Fruit fly (Drosophila melanogaster) whole organism, wandering third instar larva: Measurements from ENCODE around the gene Tasp1.
A peak's percentile ranks its signal among the peaks of the same experiment; 100 is the strongest.

Experiments used
- Abd-B ChIP-seq: fragments of >200 bp; optimal IDR thresholded peaks from 2 replicates; lab custom pipeline; 2017; ENCODE audit warnings: missing biosample characterization, missing genetic modification characterization
- CG32264 ChIP-seq: fragments of 200-800 bp; sonication (Bioruptor generic); optimal IDR thresholded peaks from 2 replicates; lab custom pipeline; 2016; ENCODE audit warnings: missing biosample characterization, missing genetic modification characterization
- CG9705 ChIP-seq: fragments of 200-800 bp; sonication (Bioruptor generic); optimal IDR thresholded peaks from 2 replicates; lab custom pipeline; 2018; ENCODE audit warnings: missing biosample characterization, mild to moderate bottlenecking, missing genetic modification characterization
- CrebA ChIP-seq: fragments of 200-800 bp; sonication (Bioruptor generic); optimal IDR thresholded peaks from 2 replicates; lab custom pipeline; 2016; ENCODE audit warnings: missing biosample characterization, mild to moderate bottlenecking, missing genetic modification characterization, borderline replicate concordance
- Dfd ChIP-seq: fragments of >200 bp; optimal IDR thresholded peaks from 2 replicates; lab custom pipeline; 2017; ENCODE audit warnings: missing biosample characterization, missing genetic modification characterization
- Dif ChIP-seq: fragments of 200-275, 200-300 bp; sonication (Bioruptor generic); optimal IDR thresholded peaks from 2 replicates; lab custom pipeline; 2018; ENCODE audit warnings: missing biosample characterization, missing genetic modification characterization; ENCODE audit not compliant: partially characterized antibody
- GATAd ChIP-seq: sonication (Bioruptor generic); optimal IDR thresholded peaks from 2 replicates; lab custom pipeline; 2016; ENCODE audit warnings: missing biosample characterization, missing genetic modification characterization
- HLH106 ChIP-seq: fragments of 200-800 bp; optimal IDR thresholded peaks from 3 replicates; lab custom pipeline; 2019; ENCODE audit warnings: missing biosample characterization, mild to moderate bottlenecking, missing genetic modification characterization, moderate library complexity
- Hnf4 ChIP-seq: fragments of 200-800 bp; sonication (Bioruptor generic); optimal IDR thresholded peaks from 2 replicates; lab custom pipeline; 2016; ENCODE audit warnings: missing biosample characterization, mild to moderate bottlenecking, missing genetic modification characterization
- Hr78 ChIP-seq: fragments of >200 bp; optimal IDR thresholded peaks from 2 replicates; lab custom pipeline; 2017; ENCODE audit warnings: missing biosample characterization, missing genetic modification characterization
- Hr83 ChIP-seq: fragments of 200-300 bp; sonication (Bioruptor generic); optimal IDR thresholded peaks from 2 replicates; lab custom pipeline; 2016; ENCODE audit warnings: missing biosample characterization, mild to moderate bottlenecking, missing genetic modification characterization, moderate library complexity; ENCODE audit not compliant: poor library complexity, severe bottlenecking
- Jra ChIP-seq: sonication (Bioruptor generic); optimal IDR thresholded peaks from 2 replicates; lab custom pipeline; 2016; ENCODE audit warnings: missing biosample characterization, missing genetic modification characterization
- Mio ChIP-seq: sonication (Bioruptor generic); optimal IDR thresholded peaks from 2 replicates; lab custom pipeline; 2016; ENCODE audit warnings: missing biosample characterization, missing genetic modification characterization
- Myc ChIP-seq: fragments of >200 bp; optimal IDR thresholded peaks from 2 replicates; lab custom pipeline; 2017
- N ChIP-seq: fragments of >200 bp; optimal IDR thresholded peaks from 2 replicates; lab custom pipeline; 2018; ENCODE audit warnings: missing biosample characterization, missing external identifiers, missing genetic modification characterization
- OdsH ChIP-seq: fragments of 200-800 bp; sonication (Bioruptor generic); optimal IDR thresholded peaks from 2 replicates; lab custom pipeline; 2016; ENCODE audit warnings: missing biosample characterization, mild to moderate bottlenecking, missing genetic modification characterization
- Rel ChIP-seq, 2 experiments: fragments of 200-800 bp; sonication (Bioruptor generic) in 1 of 2; optimal IDR thresholded peaks; 2 replicates in 1 of 2; 3 replicates in 1 of 2; lab custom pipeline; 2016 to 2019; ENCODE audit warnings: mild to moderate bottlenecking in 2 of 2, missing biosample characterization in 2 of 2, missing genetic modification characterization in 2 of 2, moderate library complexity in 1 of 2
- Sp1 ChIP-seq: fragments of 200-800 bp; sonication (Bioruptor generic); optimal IDR thresholded peaks from 3 replicates; lab custom pipeline; 2019; ENCODE audit warnings: missing biosample characterization, mild to moderate bottlenecking, missing genetic modification characterization, moderate library complexity
- Vsx2 ChIP-seq: fragments of 200-300, 225-300 bp; sonication (Bioruptor generic); optimal IDR thresholded peaks from 2 replicates; lab custom pipeline; 2018; ENCODE audit warnings: missing biosample characterization, missing genetic modification characterization; ENCODE audit not compliant: partially characterized antibody
- br ChIP-seq: fragments of 200-800 bp; sonication (Bioruptor generic); optimal IDR thresholded peaks from 2 replicates; lab custom pipeline; 2016; ENCODE audit warnings: missing biosample characterization, missing genetic modification characterization
- brk ChIP-seq: fragments of 200-800 bp; sonication (Bioruptor generic); optimal IDR thresholded peaks from 2 replicates; lab custom pipeline; 2016; ENCODE audit warnings: missing biosample characterization, mild to moderate bottlenecking, missing genetic modification characterization
- dl ChIP-seq, 2 experiments: fragments of 175-275, 200-275 bp in 1 of 2; fragments of 200-275 bp in 1 of 2; sonication (Bioruptor generic); optimal IDR thresholded peaks; lab custom pipeline; 2018; ENCODE audit warnings: mild to moderate bottlenecking in 2 of 2, missing biosample characterization in 2 of 2, missing genetic modification characterization in 2 of 2, moderate library complexity in 2 of 2; ENCODE audit not compliant: partially characterized antibody in 2 of 2, insufficient read depth in 1 of 2
- dmrt93B ChIP-seq: fragments of 200-800 bp; sonication (Bioruptor generic); optimal IDR thresholded peaks from 2 replicates; lab custom pipeline; 2018; ENCODE audit warnings: missing biosample characterization, mild to moderate bottlenecking, missing genetic modification characterization
- dsf ChIP-seq: sonication (Bioruptor generic); optimal IDR thresholded peaks from 2 replicates; lab custom pipeline; 2016; ENCODE audit warnings: missing biosample characterization, missing genetic modification characterization, borderline replicate concordance
- ey ChIP-seq: fragments of 200-800 bp; sonication (Bioruptor generic); optimal IDR thresholded peaks from 2 replicates; lab custom pipeline; 2016; ENCODE audit warnings: missing biosample characterization, missing genetic modification characterization
- foxo ChIP-seq, 2 experiments: fragments of 200-800 bp; sonication (Bioruptor generic); optimal IDR thresholded peaks; 2 replicates in 1 of 2; 3 replicates in 1 of 2; lab custom pipeline; 2016 to 2017; ENCODE audit warnings: missing biosample characterization in 2 of 2, missing genetic modification characterization in 2 of 2
- fru ChIP-seq: fragments of 200-800 bp; sonication (Bioruptor generic); optimal IDR thresholded peaks from 3 replicates; lab custom pipeline; 2016; ENCODE audit warnings: missing biosample characterization, mild to moderate bottlenecking, missing genetic modification characterization
- h ChIP-seq: fragments of 200-800 bp; sonication (Bioruptor generic); optimal IDR thresholded peaks from 3 replicates; lab custom pipeline; 2016; ENCODE audit warnings: missing biosample characterization, mild to moderate bottlenecking, missing genetic modification characterization
- jim ChIP-seq: fragments of 175-275, 200-325 bp; sonication (Bioruptor generic); optimal IDR thresholded peaks from 2 replicates; lab custom pipeline; 2016; ENCODE audit warnings: missing biosample characterization, mild to moderate bottlenecking, missing genetic modification characterization
- lola ChIP-seq: fragments of >200 bp; optimal IDR thresholded peaks from 2 replicates; lab custom pipeline; 2017; ENCODE audit warnings: missing biosample characterization, missing genetic modification characterization
- pan ChIP-seq: fragments of >200 bp; optimal IDR thresholded peaks from 2 replicates; lab custom pipeline; 2017
- psq ChIP-seq: fragments of 200-800 bp; sonication (Bioruptor generic); optimal IDR thresholded peaks from 3 replicates; lab custom pipeline; 2017; ENCODE audit warnings: missing biosample characterization, mild to moderate bottlenecking, missing genetic modification characterization, moderate library complexity
- rgr ChIP-seq: fragments of 200-800 bp; sonication (Bioruptor generic); optimal IDR thresholded peaks from 3 replicates; lab custom pipeline; 2016; ENCODE audit warnings: missing biosample characterization, mild to moderate bottlenecking, missing genetic modification characterization
- sage ChIP-seq: fragments of 200-800 bp; sonication (Bioruptor generic); optimal IDR thresholded peaks from 2 replicates; lab custom pipeline; 2016; ENCODE audit warnings: missing biosample characterization, mild to moderate bottlenecking, missing genetic modification characterization
- sv ChIP-seq: fragments of 200-800 bp; sonication (Bioruptor generic); optimal IDR thresholded peaks from 3 replicates; lab custom pipeline; 2016; ENCODE audit warnings: missing biosample characterization, missing genetic modification characterization
- tai ChIP-seq: sonication (Bioruptor generic); optimal IDR thresholded peaks from 2 replicates; lab custom pipeline; 2016; ENCODE audit warnings: missing biosample characterization, missing genetic modification characterization
- usp ChIP-seq: fragments of >200 bp; optimal IDR thresholded peaks from 2 replicates; lab custom pipeline; 2017; ENCODE audit warnings: missing biosample characterization, missing genetic modification characterization
- woc ChIP-seq: sonication (Bioruptor generic); optimal IDR thresholded peaks from 2 replicates; lab custom pipeline; 2016; ENCODE audit warnings: missing biosample characterization, mild to moderate bottlenecking, missing genetic modification characterization

The Tasp1 gene

DNA sequence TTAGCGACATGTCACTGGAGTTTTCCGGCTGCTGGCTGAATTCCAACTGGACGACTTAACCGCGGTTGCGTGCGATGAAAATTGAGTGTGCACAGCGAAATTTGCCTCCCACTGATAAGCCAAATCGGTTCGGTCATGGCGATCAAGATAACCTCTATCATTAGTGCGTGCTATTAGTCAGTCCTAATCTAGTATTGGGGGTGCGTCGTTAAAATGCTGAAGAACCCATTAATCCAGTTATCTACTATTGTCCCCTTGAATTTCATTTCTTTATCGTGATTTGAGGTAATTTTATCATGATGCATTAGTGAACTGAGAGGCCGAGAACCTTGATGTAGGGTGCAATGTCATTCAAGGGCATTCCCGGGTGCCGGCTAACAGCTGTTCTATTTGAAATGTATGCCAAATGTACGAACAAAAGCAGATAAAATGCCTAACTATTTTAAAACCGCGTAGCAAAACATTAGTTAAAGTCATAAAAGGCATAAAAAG is 41.2 kb upstream of the Tasp1 start, which contains the start of gene Pgm1:
Pgm1 (minus strand) TSS at position 51 of the 492 bp plus-strand sequence.
- no peak for TF ChIP-seq dmrt93B (GFP tag; lab: Kevin White, UChicago)
- peak; percentile 94 for TF ChIP-seq h (GFP tag; lab: Kevin White, UChicago)
- TF ChIP-seq woc: peak; percentile 96
- peak; percentile 76 for TF ChIP-seq CG9705
- peak; percentile 79 for TF ChIP-seq sv (GFP tag; lab: Kevin White, UChicago)
- TF ChIP-seq jim (GFP tag; lab: Kevin White, UChicago): no peak
- no peak for TF ChIP-seq Dfd (GFP tag; lab: Kevin White, UChicago)
- peak; percentile 94 for TF ChIP-seq br (GFP tag; lab: Kevin White, UChicago)
- peak; percentile 90 for TF ChIP-seq Sp1 (GFP tag; lab: Kevin White, UChicago)
- no peak for TF ChIP-seq N (GFP tag; lab: Kevin White, UChicago)
- TF ChIP-seq Myc (lab: Kevin White, UChicago): peak; percentile 85
- TF ChIP-seq dsf (GFP tag; lab: Kevin White, UChicago): no peak
- TF ChIP-seq rgr: peak; percentile 94
- no peak for TF ChIP-seq tai (GFP tag; lab: Kevin White, UChicago)
- no peak for TF ChIP-seq sage (GFP tag; lab: Kevin White, UChicago)
- TF ChIP-seq Dif (GFP tag; lab: Kevin White, UChicago): no peak
- peak; percentile 79 for TF ChIP-seq psq (GFP tag; lab: Kevin White, UChicago)
- no peak for TF ChIP-seq dl (GFP tag; optimal IDR thresholded peaks at IDR 0.05; lab: Kevin White, UChicago; ENCODE audit: insufficient read depth in 1 of 2, partially characterized antibody in 2 of 2)
- no peak for TF ChIP-seq Abd-B (GFP tag; lab: Kevin White, UChicago)
- TF ChIP-seq GATAd (GFP tag; lab: Kevin White, UChicago): no peak
- peak; percentile 93 for TF ChIP-seq ey (GFP tag; lab: Kevin White, UChicago)
- TF ChIP-seq CrebA: no peak
- no peak for TF ChIP-seq pan (lab: Kevin White, UChicago)
- no peak for TF ChIP-seq usp (GFP tag; lab: Kevin White, UChicago)
- peak; percentile 50 for TF ChIP-seq Rel (GFP tag; optimal IDR thresholded peaks at IDR 0.05; lab: Kevin White, UChicago)
- peak; percentile 77 for TF ChIP-seq Rel (tag; optimal IDR thresholded peaks at IDR 0.05; lab: Kevin White, UChicago)
- TF ChIP-seq Mio (GFP tag; lab: Kevin White, UChicago): peak; percentile 43
- TF ChIP-seq HLH106 (tag; lab: Kevin White, UChicago): peak; percentile 88
- TF ChIP-seq Jra (GFP tag; lab: Kevin White, UChicago): peak; percentile 82
- peak; percentile 93 for TF ChIP-seq OdsH
- TF ChIP-seq foxo (GFP tag; optimal IDR thresholded peaks at IDR 0.05; lab: Kevin White, UChicago): peak; percentile 55 to 94
- no peak for TF ChIP-seq Vsx2
- TF ChIP-seq Hr78 (GFP tag; lab: Kevin White, UChicago): no peak
- TF ChIP-seq fru (GFP tag; lab: Kevin White, UChicago): peak; percentile 92
- TF ChIP-seq Hr83 (GFP tag; lab: Kevin White, UChicago): peak; percentile 38
- no peak for TF ChIP-seq lola
- peak; percentile 84 for TF ChIP-seq Hnf4 (GFP tag; lab: Kevin White, UChicago)
- TF ChIP-seq CG32264 (GFP tag; lab: Kevin White, UChicago): peak; percentile 84
- no peak for TF ChIP-seq brk (GFP tag; lab: Kevin White, UChicago)

DNA sequence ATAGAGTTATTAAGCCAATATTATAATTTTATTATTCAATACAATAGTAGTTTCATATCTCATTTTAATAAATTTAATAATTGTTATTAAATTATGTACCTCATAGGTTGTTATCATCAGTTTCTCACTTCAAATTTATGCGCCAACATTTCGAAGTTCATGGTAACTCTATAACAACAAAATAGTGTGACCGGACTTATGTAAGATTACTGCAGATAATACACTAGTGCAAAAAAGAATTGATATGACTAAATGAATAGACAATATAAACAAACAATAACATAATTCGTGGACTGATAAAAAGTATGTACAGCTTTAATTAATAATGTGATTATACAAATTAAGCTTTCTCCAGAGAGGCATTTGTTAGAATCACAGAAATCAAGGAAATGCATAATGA is 34.5 kb upstream of the Tasp1 start, which contains the start of gene Strump:
Strump (plus strand) TSS at position 212 of the 400 bp plus-strand sequence.
- TF ChIP-seq br (GFP tag; lab: Kevin White, UChicago): no peak
- no peak for TF ChIP-seq brk (GFP tag; lab: Kevin White, UChicago)
- TF ChIP-seq woc: no peak
- TF ChIP-seq fru (GFP tag; lab: Kevin White, UChicago): no peak
- TF ChIP-seq GATAd (GFP tag; lab: Kevin White, UChicago): no peak
- no peak for TF ChIP-seq Rel (GFP tag; optimal IDR thresholded peaks at IDR 0.05; lab: Kevin White, UChicago)
- TF ChIP-seq Rel (tag; optimal IDR thresholded peaks at IDR 0.05; lab: Kevin White, UChicago): no peak
- no peak for TF ChIP-seq Mio (GFP tag; lab: Kevin White, UChicago)
- TF ChIP-seq Dif (GFP tag; lab: Kevin White, UChicago): no peak
- no peak for TF ChIP-seq ey (GFP tag; lab: Kevin White, UChicago)
- TF ChIP-seq Jra (GFP tag; lab: Kevin White, UChicago): no peak
- no peak for TF ChIP-seq h (GFP tag; lab: Kevin White, UChicago)
- no peak for TF ChIP-seq dsf (GFP tag; lab: Kevin White, UChicago)
